Fruit fly (Drosophila melanogaster): ENCODE data around the gene CG8100.

CG8100 gene

DNA sequence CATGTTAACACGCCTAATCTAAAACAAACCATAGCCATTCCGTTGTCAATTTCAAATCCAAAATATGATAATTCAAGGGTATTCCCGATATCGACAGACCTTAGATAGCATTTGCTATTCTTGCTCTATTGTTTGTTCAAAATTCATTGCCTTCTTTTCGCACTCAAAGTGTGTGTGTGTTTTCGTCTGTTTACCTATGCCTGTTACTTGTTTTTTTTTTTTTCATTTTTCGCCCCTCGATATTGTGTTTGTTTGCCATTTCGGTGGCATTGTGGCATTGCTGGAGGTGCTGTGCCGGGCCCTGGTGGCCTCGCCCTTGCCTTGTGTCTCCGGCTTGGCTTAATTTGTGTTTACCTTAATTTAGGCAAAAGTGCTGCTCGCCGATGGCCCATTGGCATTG, 26.6 kb upstream of the CG8100 start:
- TF ChIP-seq cic (GFP tag; optimal IDR thresholded peaks at IDR 0.05) (no peak), ovo (GFP tag; optimal IDR thresholded peaks at IDR 0.05) (no peak), CG33017 (tag; optimal IDR thresholded peaks at IDR 0.05) (no peak)

DNA sequence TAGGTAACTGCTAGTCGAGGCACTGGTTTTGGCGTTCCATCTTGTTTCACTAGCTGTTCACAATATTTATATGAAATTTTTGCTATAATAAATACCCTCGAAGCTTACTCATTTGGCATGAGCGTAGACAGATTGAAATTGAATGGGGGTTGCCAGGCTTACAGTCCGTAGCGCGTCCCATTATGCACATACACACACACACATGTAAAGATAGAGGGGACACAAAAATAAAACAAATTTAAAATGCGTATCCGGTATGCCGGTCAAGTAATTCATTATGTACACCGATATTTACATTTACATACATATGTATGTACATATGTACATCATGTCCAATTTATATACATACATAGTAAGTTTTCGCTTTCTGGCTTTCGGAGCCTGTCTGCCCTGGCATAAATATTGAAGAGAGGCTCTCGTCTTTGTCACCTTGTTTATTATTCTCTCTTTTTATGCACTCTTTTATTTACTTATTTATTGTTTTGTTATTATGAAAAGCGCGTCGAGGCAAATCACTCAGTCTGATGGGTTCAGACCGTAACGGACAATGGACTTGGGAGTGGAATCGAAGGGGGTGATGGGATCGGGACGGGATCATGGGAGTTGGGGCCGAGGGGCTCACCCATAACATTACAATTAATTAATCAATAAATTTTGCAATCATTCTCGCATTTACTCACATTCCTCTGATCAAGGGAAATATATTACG, 24.0 kb upstream of the CG8100 start:
- TF ChIP-seq CG14711 (tag; optimal IDR thresholded peaks at IDR 0.05): peak; percentile 6
- TF ChIP-seq ovo (GFP tag; optimal IDR thresholded peaks at IDR 0.05): no peak
- TF ChIP-seq Hr96 (GFP tag; optimal IDR thresholded peaks at IDR 0.05): no peak

DNA sequence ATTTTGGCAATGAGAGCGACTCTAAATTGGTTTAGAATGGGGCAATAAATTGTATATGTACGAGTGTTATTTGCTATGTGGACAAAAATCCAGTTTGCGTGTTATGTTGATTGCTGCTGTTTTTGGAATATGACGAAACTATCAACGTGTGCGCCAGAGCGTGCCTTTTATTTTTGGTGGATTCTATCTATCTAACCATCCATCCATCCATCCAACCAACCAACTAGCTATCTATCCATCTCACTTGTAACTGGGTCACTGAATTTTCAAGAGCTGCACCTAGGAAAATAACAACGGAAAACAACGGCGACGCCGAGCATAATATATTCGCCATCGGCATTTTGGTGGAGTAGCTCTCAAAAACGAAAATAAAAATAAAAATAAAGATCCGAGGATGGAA, 20.7 kb upstream of the CG8100 start:
- TF ChIP-seq CG7045 (GFP tag; optimal IDR thresholded peaks at IDR 0.05) (no peak), CG5204 (GFP tag; optimal IDR thresholded peaks at IDR 0.05) (no peak), bab1 (GFP tag; optimal IDR thresholded peaks at IDR 0.05) (no peak), cnc (optimal IDR thresholded peaks at IDR 0.05) (no peak), Hr96 (GFP tag; optimal IDR thresholded peaks at IDR 0.05) (no peak), toe (GFP tag; optimal IDR thresholded peaks at IDR 0.05) (no peak), Mnt (GFP tag; optimal IDR thresholded peaks at IDR 0.05) (no peak), cic (GFP tag; optimal IDR thresholded peaks at IDR 0.05) (no peak), CG11617 (GFP tag; optimal IDR thresholded peaks at IDR 0.05) (no peak), kay (GFP tag; ENCODE audit: borderline replicate concordance) (no peak), CG1620 (GFP tag; optimal IDR thresholded peaks at IDR 0.05) (no peak), CG33017 (tag; optimal IDR thresholded peaks at IDR 0.05) (no peak), ovo (GFP tag; optimal IDR thresholded peaks at IDR 0.05) (no peak), CG14711 (tag; optimal IDR thresholded peaks at IDR 0.05) (no peak), Clk (GFP tag; optimal IDR thresholded peaks at IDR 0.05) (no peak), pad (GFP tag; optimal IDR thresholded peaks at IDR 0.05) (no peak), CG12768 (GFP tag; optimal IDR thresholded peaks at IDR 0.05) (no peak)

DNA sequence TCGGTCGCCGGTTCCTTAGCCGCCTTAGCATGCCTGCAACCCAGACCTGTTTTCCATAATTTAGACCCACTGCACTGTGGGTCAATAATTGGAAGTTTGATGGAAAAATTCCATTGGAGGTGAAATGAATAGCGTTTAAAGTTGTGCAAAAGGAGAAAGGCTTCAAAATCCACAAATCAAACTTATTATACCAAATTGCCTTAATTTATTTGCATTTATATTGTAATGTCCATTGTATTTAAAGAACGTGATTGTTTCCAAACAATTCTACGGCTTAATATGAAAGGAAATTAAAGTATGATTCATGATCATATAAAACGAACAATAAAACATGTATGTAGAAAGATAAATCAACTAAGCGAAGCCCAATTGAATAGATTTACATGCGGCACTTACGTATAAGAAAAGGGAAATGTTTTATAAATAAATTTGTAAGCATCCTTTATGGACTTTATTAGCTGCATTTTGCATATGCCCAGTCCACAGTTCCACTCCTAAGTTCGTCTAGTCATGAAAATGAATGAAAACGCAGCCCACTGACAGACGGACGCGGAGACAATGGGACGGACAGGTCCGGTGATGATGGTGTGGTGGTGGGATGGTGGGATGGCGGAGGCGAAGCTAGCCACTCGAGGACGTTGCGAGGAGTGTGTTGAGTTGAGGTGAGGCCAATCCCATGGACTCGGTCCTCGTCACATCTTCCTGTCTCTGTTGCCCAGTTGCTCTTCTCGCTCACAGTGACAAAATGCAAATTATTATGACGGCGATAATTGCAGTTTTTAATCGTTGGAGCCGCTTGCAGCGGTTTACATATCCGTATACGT, 20.0 kb upstream of the CG8100 start:
- TF ChIP-seq CG11617 (GFP tag; optimal IDR thresholded peaks at IDR 0.05) (no peak), Hr96 (GFP tag; optimal IDR thresholded peaks at IDR 0.05) (no peak), CG33017 (tag; optimal IDR thresholded peaks at IDR 0.05) (no peak)

DNA sequence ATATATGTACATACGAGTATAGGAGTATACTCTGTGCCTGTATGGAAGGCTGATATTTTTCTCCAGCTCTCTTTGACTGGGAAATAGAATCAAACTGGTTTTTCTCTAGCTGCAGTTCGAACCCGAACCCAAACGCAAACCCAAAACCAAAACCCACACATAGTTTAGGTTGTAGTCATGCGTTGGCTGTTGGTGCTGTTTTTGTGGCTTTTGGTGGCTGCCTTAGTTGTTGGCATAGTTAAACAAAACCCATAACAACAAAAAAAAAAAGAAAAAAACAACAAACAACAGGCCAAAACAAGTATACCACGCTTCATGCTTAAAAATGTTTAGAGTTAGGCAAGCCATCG, 19.4 kb upstream of the CG8100 start:
- TF ChIP-seq cic (GFP tag; optimal IDR thresholded peaks at IDR 0.05): no peak
- TF ChIP-seq cnc (optimal IDR thresholded peaks at IDR 0.05): no peak
- TF ChIP-seq Crg-1 (GFP tag; optimal IDR thresholded peaks at IDR 0.05): no peak
- no peak for TF ChIP-seq bab1 (GFP tag; optimal IDR thresholded peaks at IDR 0.05)

DNA sequence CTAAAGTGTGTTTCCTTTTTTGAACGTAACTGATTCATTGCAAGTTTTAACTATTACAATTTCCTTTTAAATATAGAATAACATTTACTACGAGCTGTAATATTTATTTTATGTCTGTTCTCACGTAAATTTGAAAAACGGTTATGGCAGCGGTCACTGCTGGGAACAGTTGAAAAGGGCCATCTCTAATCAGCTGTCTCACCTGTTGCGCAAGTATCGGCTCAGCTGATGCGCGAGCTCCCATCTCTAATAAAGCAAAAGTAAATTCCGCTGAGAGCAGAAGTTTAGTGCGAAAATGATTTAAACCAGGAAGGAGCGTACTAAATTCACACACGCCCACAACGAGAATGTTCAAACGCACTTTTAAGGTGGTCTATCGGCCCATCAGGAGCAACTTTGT, 11.8 kb upstream of the CG8100 start, which contains the start of gene Pex1:
Gene Pex1 (plus strand): TSS at position 272 of the 400 bp plus-strand sequence.
- TF ChIP-seq ovo (GFP tag; optimal IDR thresholded peaks at IDR 0.05) (no peak), tj (GFP tag; optimal IDR thresholded peaks at IDR 0.05) (peak; percentile 60), bab1 (GFP tag; optimal IDR thresholded peaks at IDR 0.05) (peak; percentile 63)

DNA sequence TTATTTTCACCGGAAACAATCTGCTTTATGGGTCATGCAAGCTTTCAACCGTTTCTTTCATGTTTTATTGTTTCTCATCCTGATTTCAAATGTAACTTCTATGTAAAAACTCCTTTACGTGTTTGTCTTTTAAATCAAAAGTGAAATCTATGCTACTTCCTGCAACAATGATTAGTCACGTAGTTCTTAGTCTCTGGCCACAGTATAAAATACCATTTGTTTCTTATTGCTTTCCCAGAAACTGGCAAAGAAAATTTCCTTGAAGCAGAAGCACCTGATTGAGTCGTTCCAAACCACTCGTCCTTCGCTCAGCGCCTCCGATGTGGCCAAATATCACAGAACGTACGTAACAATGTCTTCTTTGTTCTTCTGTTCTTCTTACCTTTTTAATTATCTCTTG, 7.9 kb upstream of the CG8100 start, which contains the start of gene btl:
Gene btl (plus strand): TSS at position 301 of the 400 bp plus-strand sequence.
- no peak for TF ChIP-seq Mnt (GFP tag; optimal IDR thresholded peaks at IDR 0.05)
- TF ChIP-seq CG33017 (tag; optimal IDR thresholded peaks at IDR 0.05): no peak
- no peak for TF ChIP-seq CG11617 (GFP tag; optimal IDR thresholded peaks at IDR 0.05)
- no peak for TF ChIP-seq Clk (GFP tag; optimal IDR thresholded peaks at IDR 0.05)
- TF ChIP-seq CG1620 (GFP tag; optimal IDR thresholded peaks at IDR 0.05): no peak
- no peak for TF ChIP-seq cic (GFP tag; optimal IDR thresholded peaks at IDR 0.05)
- TF ChIP-seq cnc (optimal IDR thresholded peaks at IDR 0.05): no peak
- TF ChIP-seq CG7045 (GFP tag; optimal IDR thresholded peaks at IDR 0.05): no peak
- TF ChIP-seq CG7101 (tag; optimal IDR thresholded peaks at IDR 0.05): no peak
- no peak for TF ChIP-seq kay (GFP tag; ENCODE audit: borderline replicate concordance)
- no peak for TF ChIP-seq Crg-1 (GFP tag; optimal IDR thresholded peaks at IDR 0.05)
- no peak for TF ChIP-seq pad (GFP tag; optimal IDR thresholded peaks at IDR 0.05)
- no peak for TF ChIP-seq bab1 (GFP tag; optimal IDR thresholded peaks at IDR 0.05)
- TF ChIP-seq CG14711 (tag; optimal IDR thresholded peaks at IDR 0.05): no peak
- TF ChIP-seq CG12768 (GFP tag; optimal IDR thresholded peaks at IDR 0.05): no peak
- TF ChIP-seq Hr96 (GFP tag; optimal IDR thresholded peaks at IDR 0.05): no peak

DNA sequence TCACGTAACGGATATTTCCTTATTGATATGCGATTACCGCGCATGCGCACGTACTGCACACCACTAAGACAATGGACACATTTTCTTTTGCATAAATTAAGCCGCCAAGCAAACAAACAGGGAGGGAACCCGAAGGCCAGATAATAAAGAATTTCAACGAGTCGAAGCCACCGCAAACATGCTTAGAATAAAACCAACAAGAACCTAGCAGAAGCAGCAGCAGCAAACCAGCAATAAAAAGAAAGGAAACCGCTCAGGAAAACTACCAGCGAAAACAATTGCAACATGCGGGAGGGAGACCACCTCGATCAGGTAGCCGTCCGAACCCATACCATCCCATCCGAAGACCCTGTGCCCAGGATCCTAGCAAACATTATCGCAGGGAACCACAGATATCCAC, 6.9 kb upstream of the CG8100 start:
- no peak for TF ChIP-seq CG7101 (tag; optimal IDR thresholded peaks at IDR 0.05)
- no peak for TF ChIP-seq CG14711 (tag; optimal IDR thresholded peaks at IDR 0.05)
- no peak for TF ChIP-seq CG11617 (GFP tag; optimal IDR thresholded peaks at IDR 0.05)
- TF ChIP-seq Mnt (GFP tag; optimal IDR thresholded peaks at IDR 0.05): no peak
- TF ChIP-seq Hr96 (GFP tag; optimal IDR thresholded peaks at IDR 0.05): no peak
- no peak for TF ChIP-seq CG12768 (GFP tag; optimal IDR thresholded peaks at IDR 0.05)
- TF ChIP-seq toe (GFP tag; optimal IDR thresholded peaks at IDR 0.05): no peak
- TF ChIP-seq Clk (GFP tag; optimal IDR thresholded peaks at IDR 0.05): no peak
- no peak for TF ChIP-seq cnc (optimal IDR thresholded peaks at IDR 0.05)
- no peak for TF ChIP-seq ovo (GFP tag; optimal IDR thresholded peaks at IDR 0.05)
- TF ChIP-seq CG33017 (tag; optimal IDR thresholded peaks at IDR 0.05): no peak
- TF ChIP-seq tj (GFP tag; optimal IDR thresholded peaks at IDR 0.05): no peak
- no peak for TF ChIP-seq Crg-1 (GFP tag; optimal IDR thresholded peaks at IDR 0.05)
- TF ChIP-seq CG1620 (GFP tag; optimal IDR thresholded peaks at IDR 0.05): no peak
- TF ChIP-seq pad (GFP tag; optimal IDR thresholded peaks at IDR 0.05): no peak
- no peak for TF ChIP-seq cic (GFP tag; optimal IDR thresholded peaks at IDR 0.05)
- no peak for TF ChIP-seq kay (GFP tag; ENCODE audit: borderline replicate concordance)
- TF ChIP-seq CG7045 (GFP tag; optimal IDR thresholded peaks at IDR 0.05): no peak
- no peak for TF ChIP-seq bab1 (GFP tag; optimal IDR thresholded peaks at IDR 0.05)
- no peak for TF ChIP-seq CG5204 (GFP tag; optimal IDR thresholded peaks at IDR 0.05)

Measured in whole organism, adult.